Worm (Caenorhabditis elegans) whole organism, L3 larva: Measurements from ENCODE around the gene mbk-2.

Experiments
- ZK546.5 ChIP-seq: sonication (generic microtip); optimal IDR thresholded peaks from 2 replicates; lab custom pipeline; 2017; ENCODE audit warnings: missing biosample characterization, missing genetic modification characterization
- ama-1 ChIP-seq: fragments of 150-350 bp; optimal IDR thresholded peaks from 2 replicates; lab custom pipeline; 2018
- ceh-9 ChIP-seq: sonication (generic microtip); optimal IDR thresholded peaks from 2 replicates; lab custom pipeline; 2018; ENCODE audit warnings: missing biosample characterization, missing genetic modification characterization
- egl-5 ChIP-seq: fragments of 150-350 bp; optimal IDR thresholded peaks from 2 replicates; lab custom pipeline; 2017; ENCODE audit warnings: missing biosample characterization, missing genetic modification reagents, missing genetic modification characterization, inconsistent platforms
- elt-3 ChIP-seq, 3 experiments: fragments of 150-350 bp in 1 of 3; sonication (generic microtip) in 2 of 3; optimal IDR thresholded peaks; 2 replicates in 2 of 3; 4 replicates in 1 of 3; lab custom pipeline; 2014 to 2017; ENCODE audit warnings: missing biosample characterization in 3 of 3, missing genetic modification characterization in 3 of 3
- eor-1 ChIP-seq, 2 experiments: fragments of 150-350 bp; optimal IDR thresholded peaks; 2 replicates each; lab custom pipeline; 2014 to 2018; ENCODE audit warnings: missing biosample characterization in 2 of 2, missing genetic modification characterization in 2 of 2
- fos-1 ChIP-seq: fragments of 150-350 bp; optimal IDR thresholded peaks from 2 replicates; lab custom pipeline; 2014; ENCODE audit warnings: missing biosample characterization, missing genetic modification characterization
- lin-15B ChIP-seq: fragments of 150-350 bp; optimal IDR thresholded peaks from 2 replicates; lab custom pipeline; 2014; ENCODE audit warnings: missing biosample characterization, missing genetic modification characterization
- lin-39 ChIP-seq: fragments of 150-350 bp; optimal IDR thresholded peaks from 2 replicates; lab custom pipeline; 2018; ENCODE audit warnings: missing biosample characterization, missing genetic modification reagents, missing genetic modification characterization
- lsy-12 ChIP-seq: sonication (generic microtip); optimal IDR thresholded peaks from 2 replicates; lab custom pipeline; 2016; ENCODE audit warnings: mild to moderate bottlenecking, missing genetic modification characterization, missing compliant biosample characterization
- mml-1 ChIP-seq: fragments of 150-350 bp; sonication (generic microtip); optimal IDR thresholded peaks from 3 replicates; lab custom pipeline; 2014; ENCODE audit warnings: missing biosample characterization, missing genetic modification characterization
- nfya-1 ChIP-seq: sonication (generic microtip); optimal IDR thresholded peaks from 2 replicates; lab custom pipeline; 2017; ENCODE audit warnings: missing genetic modification characterization, mild to moderate bottlenecking, missing compliant biosample characterization, antibody characterized with exemption, moderate library complexity; ENCODE audit not compliant: insufficient read depth
- nhr-11 ChIP-seq: fragments of 150-350 bp; optimal IDR thresholded peaks from 2 replicates; lab custom pipeline; 2014; ENCODE audit warnings: missing biosample characterization, missing genetic modification characterization
- nhr-12 ChIP-seq: fragments of 150-350 bp; optimal IDR thresholded peaks from 2 replicates; lab custom pipeline; 2014; ENCODE audit warnings: missing biosample characterization, missing genetic modification characterization
- nhr-23 ChIP-seq: fragments of 150-350 bp; optimal IDR thresholded peaks from 2 replicates; lab custom pipeline; 2014; ENCODE audit warnings: missing biosample characterization, missing genetic modification reagents, missing genetic modification characterization
- nhr-237 ChIP-seq: fragments of 150-350 bp; optimal IDR thresholded peaks from 2 replicates; lab custom pipeline; 2014; ENCODE audit warnings: missing biosample characterization, missing genetic modification characterization
- nhr-25 ChIP-seq: sonication (generic microtip); optimal IDR thresholded peaks from 2 replicates; lab custom pipeline; 2017; ENCODE audit warnings: missing biosample characterization, missing genetic modification characterization
- nhr-28 ChIP-seq: fragments of 150-350 bp; optimal IDR thresholded peaks from 2 replicates; lab custom pipeline; 2014; ENCODE audit warnings: missing biosample characterization, missing genetic modification characterization
- nhr-43 ChIP-seq: sonication (generic microtip); optimal IDR thresholded peaks from 2 replicates; lab custom pipeline; 2016; ENCODE audit warnings: mild to moderate bottlenecking, missing genetic modification characterization, missing compliant biosample characterization; ENCODE audit not compliant: poor library complexity, severe bottlenecking
- nhr-76 ChIP-seq: fragments of 150-350 bp; sonication (generic microtip); optimal IDR thresholded peaks from 5 replicates; lab custom pipeline; 2014; ENCODE audit warnings: missing biosample characterization, missing genetic modification characterization
- nhr-77 ChIP-seq: fragments of 150-350 bp; optimal IDR thresholded peaks from 2 replicates; lab custom pipeline; 2014; ENCODE audit warnings: missing biosample characterization, missing genetic modification characterization
- pqm-1 ChIP-seq: fragments of 150-350 bp; optimal IDR thresholded peaks from 2 replicates; lab custom pipeline; 2017; ENCODE audit warnings: missing biosample characterization, missing genetic modification characterization, inconsistent platforms
- sea-2 ChIP-seq: fragments of 150-350 bp; sonication (generic microtip); optimal IDR thresholded peaks from 4 replicates; lab custom pipeline; 2014; ENCODE audit warnings: missing biosample characterization, missing genetic modification reagents, missing genetic modification characterization
- skn-1 ChIP-seq: fragments of 150-350 bp; optimal IDR thresholded peaks from 2 replicates; lab custom pipeline; 2014; ENCODE audit warnings: missing biosample characterization, missing genetic modification characterization
- snpc-4 ChIP-seq: fragments of 150-350 bp; optimal IDR thresholded peaks from 2 replicates; lab custom pipeline; 2014; ENCODE audit warnings: missing biosample characterization, missing genetic modification characterization
- tbx-2 ChIP-seq: sonication (generic microtip); optimal IDR thresholded peaks from 2 replicates; lab custom pipeline; 2016; ENCODE audit warnings: mild to moderate bottlenecking, missing genetic modification characterization, missing compliant biosample characterization
- unc-39 ChIP-seq: sonication (generic microtip); optimal IDR thresholded peaks from 4 replicates; lab custom pipeline; 2017; ENCODE audit warnings: missing biosample characterization, missing genetic modification characterization
- zag-1 ChIP-seq: fragments of 150-350 bp; optimal IDR thresholded peaks from 2 replicates; lab custom pipeline; 2014; ENCODE audit warnings: missing biosample characterization, missing genetic modification characterization

Gene mbk-2

ce11 chrIV:13076620-13077019 lies 67.7 kb downstream of the mbk-2 start, which contains the start of gene C39E9.7:
TSS of gene C39E9.7 (minus strand) at chrIV:13076720.
- TF ChIP-seq sea-2 (GFP tag; lab: Kevin White, UChicago) (no peak), lin-39 (tag; lab: Kevin White, UChicago) (no peak), tbx-2 (tag; lab: Kevin White, UChicago) (no peak), egl-5 (tag; lab: Kevin White, UChicago) (no peak), unc-39 (tag; lab: Kevin White, UChicago) (no peak), ceh-9 (tag; lab: Kevin White, UChicago) (no peak), ZK546.5 (no peak), lsy-12 (tag; lab: Kevin White, UChicago) (no peak), nfya-1 (tag; lab: Kevin White, UChicago) (no peak), snpc-4 (tag; lab: Kevin White, UChicago) (no peak), nhr-237 (tag; lab: Kevin White, UChicago) (no peak), lin-15B (tag; lab: Kevin White, UChicago) (no peak), elt-3 (tag; optimal IDR thresholded peaks at IDR 0.05; lab: Kevin White, UChicago) (no peak), nhr-28 (tag; lab: Kevin White, UChicago) (no peak), nhr-23 (tag; lab: Kevin White, UChicago) (no peak), nhr-12 (tag; lab: Kevin White, UChicago) (no peak), fos-1 (tag; lab: Kevin White, UChicago) (no peak), skn-1 (tag; lab: Kevin White, UChicago) (no peak), nhr-76 (no peak), eor-1 (tag; optimal IDR thresholded peaks at IDR 0.05; lab: Kevin White, UChicago) (no peak)
- TF ChIP-seq, all 47 proteins: peak for 0

ce11 chrIV:13077694-13078093 lies 68.7 kb downstream of the mbk-2 start:
- TF ChIP-seq nhr-23 (tag; lab: Kevin White, UChicago) (peak; percentile 39), nhr-43 (tag; lab: Kevin White, UChicago) (peak; percentile 91), nhr-76 (no peak), nhr-25 (peak; percentile 81)

- TF ChIP-seq tbx-2 (tag; lab: Kevin White, UChicago): no peak
- no peak for TF ChIP-seq lsy-12 (tag; lab: Kevin White, UChicago)
- TF ChIP-seq, all 47 proteins: peak for 0
Measured at ce11 chrIV:13078342-13078741, 69.4 kb downstream of the mbk-2 start.

ce11 chrIV:13079119-13079518 lies 70.2 kb downstream of the mbk-2 start, which contains the start of gene C39E9.8:
TSS of gene C39E9.8 (plus strand) at chrIV:13079446.
- TF ChIP-seq nhr-43 (tag; lab: Kevin White, UChicago) (peak; percentile 77), nhr-77 (tag; lab: Kevin White, UChicago) (no peak), ceh-9 (tag; lab: Kevin White, UChicago) (no peak), nhr-237 (tag; lab: Kevin White, UChicago) (no peak), sea-2 (GFP tag; lab: Kevin White, UChicago) (no peak), mml-1 (no peak), pqm-1 (tag; lab: Kevin White, UChicago) (no peak), ama-1 (no peak), nfya-1 (tag; lab: Kevin White, UChicago) (no peak), nhr-23 (tag; lab: Kevin White, UChicago) (peak; percentile 47), snpc-4 (tag; lab: Kevin White, UChicago) (no peak), ZK546.5 (no peak), nhr-25 (peak; percentile 79), eor-1 (tag; optimal IDR thresholded peaks at IDR 0.05; lab: Kevin White, UChicago) (no peak)
- TF ChIP-seq, all 47 proteins: peak for 3

- TF ChIP-seq zag-1 (tag; lab: Kevin White, UChicago) (no peak), nhr-11 (tag; lab: Kevin White, UChicago) (peak; percentile 34), nhr-25 (peak; percentile 30), ama-1 (peak; percentile 24), elt-3 (tag; optimal IDR thresholded peaks at IDR 0.05; lab: Kevin White, UChicago) (peak in 1 of 3 experiments; percentile 12), nhr-43 (tag; lab: Kevin White, UChicago) (peak; percentile 57), nfya-1 (tag; lab: Kevin White, UChicago) (peak; percentile 18), nhr-76 (no peak), nhr-23 (tag; lab: Kevin White, UChicago) (peak; percentile 63)
Measured at ce11 chrIV:13080185-13080584, 71.2 kb downstream of the mbk-2 start.

- TF ChIP-seq ama-1 (no peak), elt-3 (tag; optimal IDR thresholded peaks at IDR 0.05; lab: Kevin White, UChicago) (no peak), nhr-77 (tag; lab: Kevin White, UChicago) (no peak), nhr-25 (peak; percentile 7), nhr-237 (tag; lab: Kevin White, UChicago) (no peak)
Measured at ce11 chrIV:13080861-13081260, 71.9 kb downstream of the mbk-2 start.
